Fruit fly (Drosophila melanogaster): ENCODE results near the gene Ranbp21.

Ranbp21 gene

DNA sequence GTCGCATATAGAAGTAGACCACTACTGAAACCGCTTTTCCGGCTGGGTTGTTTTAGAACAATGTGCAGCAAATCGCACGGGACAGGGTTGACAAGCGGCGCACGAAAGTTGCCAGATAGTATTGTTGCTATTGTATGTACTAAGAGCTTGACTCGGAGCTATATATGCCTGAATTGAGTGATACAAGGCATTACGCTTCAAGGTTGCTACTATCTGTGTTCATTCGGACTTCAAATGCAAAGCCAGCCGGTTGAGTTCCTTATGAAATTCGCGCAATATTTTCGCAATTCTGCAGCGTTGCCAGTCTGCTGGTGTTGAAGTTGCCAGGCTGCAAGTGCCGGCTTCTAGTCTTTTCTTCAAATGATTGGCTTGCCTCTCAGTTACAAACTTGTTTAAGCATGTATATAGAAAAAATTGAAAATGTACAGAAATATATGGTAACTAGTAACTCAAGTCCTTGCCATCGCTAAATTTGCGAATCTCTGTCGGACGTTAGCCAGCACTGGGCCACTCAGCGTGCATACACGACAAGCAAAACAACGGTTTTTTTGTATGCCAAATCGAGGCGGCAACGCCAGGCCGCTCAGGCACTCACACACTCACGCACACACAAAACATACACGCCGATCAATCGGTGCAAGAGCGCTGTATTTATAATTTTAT lies at the start of gene Ranbp21, which contains the start of gene Elys:
TSS of gene Ranbp21 (minus strand) at position 513 of the 663 bp plus-strand sequence.
TSS of gene Elys (plus strand) at position 549 of the 663 bp plus-strand sequence.
- TF ChIP-seq CG5180 (GFP tag; optimal IDR thresholded peaks at IDR 0.05), result no peak
- peak; percentile 38; the same call in 1 of the 2 replicates for TF ChIP-seq CG11247 (GFP tag; IDR thresholded peaks at IDR 0.05)
- peak; percentile 86 for TF ChIP-seq dm (GFP tag; optimal IDR thresholded peaks at IDR 0.05)
- TF ChIP-seq Nf-YC (tag; optimal IDR thresholded peaks at IDR 0.05), result no peak
- TF ChIP-seq CG4820 (GFP tag; optimal IDR thresholded peaks at IDR 0.05), result peak; percentile 16
- TF ChIP-seq z (GFP tag; IDR thresholded peaks at IDR 0.05), result no peak
- peak; percentile 46; the same call in 1 of the 3 replicates for TF ChIP-seq H15 (GFP tag; IDR thresholded peaks at IDR 0.05)
- TF ChIP-seq CG3163 (GFP tag; optimal IDR thresholded peaks at IDR 0.05), result peak; percentile 21
- no peak for TF ChIP-seq Eip74EF (GFP tag; optimal IDR thresholded peaks at IDR 0.05)
- TF ChIP-seq hth (optimal IDR thresholded peaks at IDR 0.05), result no peak
- peak; percentile 20 for TF ChIP-seq CG4617 (GFP tag; optimal IDR thresholded peaks at IDR 0.05; ENCODE audit: borderline replicate concordance)
- TF ChIP-seq fd102C (GFP tag; optimal IDR thresholded peaks at IDR 0.05), result no peak
- peak; percentile 66; the same call in 2 of the 3 replicates for TF ChIP-seq zfh1 (GFP tag; IDR thresholded peaks at IDR 0.05)
- peak; percentile 71 for TF ChIP-seq CG14710 (tag; optimal IDR thresholded peaks at IDR 0.05)
- peak; percentile 45; the same call in 1 of the 2 replicates for TF ChIP-seq inv (GFP tag; IDR thresholded peaks at IDR 0.05; ENCODE audit: partially characterized antibody)
- no peak for TF ChIP-seq CG18262 (tag; optimal IDR thresholded peaks at IDR 0.05)
- no peak for TF ChIP-seq pan (optimal IDR thresholded peaks at IDR 0.05)
- TF ChIP-seq pan (GFP tag; optimal IDR thresholded peaks at IDR 0.05 in 1 of 2, IDR thresholded peaks at IDR 0.05 in 1 of 2), result peak in 1 of 2 experiments; percentile 68
- peak; percentile 69 for TF ChIP-seq cg (GFP tag; optimal IDR thresholded peaks at IDR 0.05)
- TF ChIP-seq Nf-YB (GFP tag; optimal IDR thresholded peaks at IDR 0.05), result no peak
- peak; percentile 65 for TF ChIP-seq fu2 (GFP tag; optimal IDR thresholded peaks at IDR 0.05)
- TF ChIP-seq pzg (GFP tag; optimal IDR thresholded peaks at IDR 0.05), result peak; percentile 55
- TF ChIP-seq CG6765 (GFP tag; optimal IDR thresholded peaks at IDR 0.05), result no peak
- TF ChIP-seq Ptx1 (GFP tag; IDR thresholded peaks at IDR 0.05), result peak; percentile 63; the same call in 1 of the 2 replicates
- peak; percentile 52 for TF ChIP-seq H2.0 (GFP tag; IDR thresholded peaks at IDR 0.05)
- TF ChIP-seq CG1024 (GFP tag; IDR thresholded peaks at IDR 0.05), result peak; percentile 31; the same call in 1 of the 2 replicates
- peak; percentile 5 for TF ChIP-seq ftz-f1 (GFP tag; optimal IDR thresholded peaks at IDR 0.05)
- TF ChIP-seq E2f1 (GFP tag; IDR thresholded peaks at IDR 0.05), result peak; percentile 42; the same call in 1 of the 2 replicates
- no peak for TF ChIP-seq CG17359 (tag; optimal IDR thresholded peaks at IDR 0.05)
- no peak for TF ChIP-seq CG16815 (GFP tag; optimal IDR thresholded peaks at IDR 0.05)
- TF ChIP-seq CG4360 (GFP tag; IDR thresholded peaks at IDR 0.05), result no peak
- TF ChIP-seq D (optimal IDR thresholded peaks at IDR 0.05), result no peak
- no peak for TF ChIP-seq D (GFP tag; optimal IDR thresholded peaks at IDR 0.05)
- peak; percentile 37 for TF ChIP-seq Abd-B (GFP tag; optimal IDR thresholded peaks at IDR 0.05)
- no peak for TF ChIP-seq CG2678 (tag; optimal IDR thresholded peaks at IDR 0.05)
- TF ChIP-seq Scr (GFP tag; IDR thresholded peaks at IDR 0.05; ENCODE audit: partially characterized antibody), result peak; percentile 50
- TF ChIP-seq p53 (GFP tag; optimal IDR thresholded peaks at IDR 0.05), result peak; percentile 35
- TF ChIP-seq seq (GFP tag; IDR thresholded peaks at IDR 0.05), result no peak
- TF ChIP-seq kni (GFP tag; optimal IDR thresholded peaks at IDR 0.05), result no peak
- peak; percentile 55; the same call in 1 of the 2 replicates for TF ChIP-seq CG14441 (GFP tag; IDR thresholded peaks at IDR 0.05)
- TF ChIP-seq CG2199 (GFP tag; IDR thresholded peaks at IDR 0.05), result no peak
- TF ChIP-seq CG30403 (GFP tag; optimal IDR thresholded peaks at IDR 0.05), result peak; percentile 71
- no peak for TF ChIP-seq Sox102F (GFP tag; optimal IDR thresholded peaks at IDR 0.05)
- no peak for TF ChIP-seq CG10147 (GFP tag; optimal IDR thresholded peaks at IDR 0.05)
- peak; percentile 50 for TF ChIP-seq CG12155 (GFP tag; optimal IDR thresholded peaks at IDR 0.05)
- TF ChIP-seq wek (GFP tag; optimal IDR thresholded peaks at IDR 0.05), result no peak
- peak; percentile 61 for TF ChIP-seq lmd (GFP tag; IDR thresholded peaks at IDR 0.05)
- peak in 1 of 2 experiments; percentile 28 for TF ChIP-seq insv (GFP tag; optimal IDR thresholded peaks at IDR 0.05)
- TF ChIP-seq cwo (GFP tag; optimal IDR thresholded peaks at IDR 0.05), result no peak
- TF ChIP-seq CG2712 (tag; optimal IDR thresholded peaks at IDR 0.05), result no peak

All from whole organism, embryonic.